Fruit fly (Drosophila melanogaster) whole organism, wandering third instar larva: ENCODE results near the gene Eip78C.
A peak's percentile ranks its signal among the peaks of the same experiment; 100 is the strongest.

Experiments used
- Abd-B ChIP-seq: fragments of >200 bp; optimal IDR thresholded peaks from 2 replicates; lab custom pipeline; 2017; ENCODE audit warnings: missing biosample characterization, missing genetic modification characterization
- CG32264 ChIP-seq: fragments of 200-800 bp; sonication (Bioruptor generic); optimal IDR thresholded peaks from 2 replicates; lab custom pipeline; 2016; ENCODE audit warnings: missing biosample characterization, missing genetic modification characterization
- CG9705 ChIP-seq: fragments of 200-800 bp; sonication (Bioruptor generic); optimal IDR thresholded peaks from 2 replicates; lab custom pipeline; 2018; ENCODE audit warnings: missing biosample characterization, mild to moderate bottlenecking, missing genetic modification characterization
- Dfd ChIP-seq: fragments of >200 bp; optimal IDR thresholded peaks from 2 replicates; lab custom pipeline; 2017; ENCODE audit warnings: missing biosample characterization, missing genetic modification characterization
- Dif ChIP-seq: fragments of 200-275, 200-300 bp; sonication (Bioruptor generic); optimal IDR thresholded peaks from 2 replicates; lab custom pipeline; 2018; ENCODE audit warnings: missing biosample characterization, missing genetic modification characterization; ENCODE audit not compliant: partially characterized antibody
- HLH106 ChIP-seq: fragments of 200-800 bp; optimal IDR thresholded peaks from 3 replicates; lab custom pipeline; 2019; ENCODE audit warnings: missing biosample characterization, mild to moderate bottlenecking, missing genetic modification characterization, moderate library complexity
- Hnf4 ChIP-seq: fragments of 200-800 bp; sonication (Bioruptor generic); optimal IDR thresholded peaks from 2 replicates; lab custom pipeline; 2016; ENCODE audit warnings: missing biosample characterization, mild to moderate bottlenecking, missing genetic modification characterization
- Hr78 ChIP-seq: fragments of >200 bp; optimal IDR thresholded peaks from 2 replicates; lab custom pipeline; 2017; ENCODE audit warnings: missing biosample characterization, missing genetic modification characterization
- Hr83 ChIP-seq: fragments of 200-300 bp; sonication (Bioruptor generic); optimal IDR thresholded peaks from 2 replicates; lab custom pipeline; 2016; ENCODE audit warnings: missing biosample characterization, mild to moderate bottlenecking, missing genetic modification characterization, moderate library complexity; ENCODE audit not compliant: poor library complexity, severe bottlenecking
- Jra ChIP-seq: sonication (Bioruptor generic); optimal IDR thresholded peaks from 2 replicates; lab custom pipeline; 2016; ENCODE audit warnings: missing biosample characterization, missing genetic modification characterization
- Mio ChIP-seq: sonication (Bioruptor generic); optimal IDR thresholded peaks from 2 replicates; lab custom pipeline; 2016; ENCODE audit warnings: missing biosample characterization, missing genetic modification characterization
- N ChIP-seq: fragments of >200 bp; optimal IDR thresholded peaks from 2 replicates; lab custom pipeline; 2018; ENCODE audit warnings: missing biosample characterization, missing external identifiers, missing genetic modification characterization
- OdsH ChIP-seq: fragments of 200-800 bp; sonication (Bioruptor generic); optimal IDR thresholded peaks from 2 replicates; lab custom pipeline; 2016; ENCODE audit warnings: missing biosample characterization, mild to moderate bottlenecking, missing genetic modification characterization
- Rel ChIP-seq, 2 experiments: fragments of 200-800 bp; sonication (Bioruptor generic) in 1 of 2; optimal IDR thresholded peaks; 2 replicates in 1 of 2; 3 replicates in 1 of 2; lab custom pipeline; 2016 to 2019; ENCODE audit warnings: mild to moderate bottlenecking in 2 of 2, missing biosample characterization in 2 of 2, missing genetic modification characterization in 2 of 2, moderate library complexity in 1 of 2
- br ChIP-seq: fragments of 200-800 bp; sonication (Bioruptor generic); optimal IDR thresholded peaks from 2 replicates; lab custom pipeline; 2016; ENCODE audit warnings: missing biosample characterization, missing genetic modification characterization
- dl ChIP-seq, 2 experiments: fragments of 175-275, 200-275 bp in 1 of 2; fragments of 200-275 bp in 1 of 2; sonication (Bioruptor generic); optimal IDR thresholded peaks; lab custom pipeline; 2018; ENCODE audit warnings: mild to moderate bottlenecking in 2 of 2, missing biosample characterization in 2 of 2, missing genetic modification characterization in 2 of 2, moderate library complexity in 2 of 2; ENCODE audit not compliant: partially characterized antibody in 2 of 2, insufficient read depth in 1 of 2
- dmrt93B ChIP-seq: fragments of 200-800 bp; sonication (Bioruptor generic); optimal IDR thresholded peaks from 2 replicates; lab custom pipeline; 2018; ENCODE audit warnings: missing biosample characterization, mild to moderate bottlenecking, missing genetic modification characterization
- dsf ChIP-seq: sonication (Bioruptor generic); optimal IDR thresholded peaks from 2 replicates; lab custom pipeline; 2016; ENCODE audit warnings: missing biosample characterization, missing genetic modification characterization, borderline replicate concordance
- ey ChIP-seq: fragments of 200-800 bp; sonication (Bioruptor generic); optimal IDR thresholded peaks from 2 replicates; lab custom pipeline; 2016; ENCODE audit warnings: missing biosample characterization, missing genetic modification characterization
- foxo ChIP-seq, 2 experiments: fragments of 200-800 bp; sonication (Bioruptor generic); optimal IDR thresholded peaks; 2 replicates in 1 of 2; 3 replicates in 1 of 2; lab custom pipeline; 2016 to 2017; ENCODE audit warnings: missing biosample characterization in 2 of 2, missing genetic modification characterization in 2 of 2
- fru ChIP-seq: fragments of 200-800 bp; sonication (Bioruptor generic); optimal IDR thresholded peaks from 3 replicates; lab custom pipeline; 2016; ENCODE audit warnings: missing biosample characterization, mild to moderate bottlenecking, missing genetic modification characterization
- jim ChIP-seq: fragments of 175-275, 200-325 bp; sonication (Bioruptor generic); optimal IDR thresholded peaks from 2 replicates; lab custom pipeline; 2016; ENCODE audit warnings: missing biosample characterization, mild to moderate bottlenecking, missing genetic modification characterization
- pan ChIP-seq: fragments of >200 bp; optimal IDR thresholded peaks from 2 replicates; lab custom pipeline; 2017
- psq ChIP-seq: fragments of 200-800 bp; sonication (Bioruptor generic); optimal IDR thresholded peaks from 3 replicates; lab custom pipeline; 2017; ENCODE audit warnings: missing biosample characterization, mild to moderate bottlenecking, missing genetic modification characterization, moderate library complexity
- sage ChIP-seq: fragments of 200-800 bp; sonication (Bioruptor generic); optimal IDR thresholded peaks from 2 replicates; lab custom pipeline; 2016; ENCODE audit warnings: missing biosample characterization, mild to moderate bottlenecking, missing genetic modification characterization
- sv ChIP-seq: fragments of 200-800 bp; sonication (Bioruptor generic); optimal IDR thresholded peaks from 3 replicates; lab custom pipeline; 2016; ENCODE audit warnings: missing biosample characterization, missing genetic modification characterization
- tai ChIP-seq: sonication (Bioruptor generic); optimal IDR thresholded peaks from 2 replicates; lab custom pipeline; 2016; ENCODE audit warnings: missing biosample characterization, missing genetic modification characterization
- usp ChIP-seq: fragments of >200 bp; optimal IDR thresholded peaks from 2 replicates; lab custom pipeline; 2017; ENCODE audit warnings: missing biosample characterization, missing genetic modification characterization
- woc ChIP-seq: sonication (Bioruptor generic); optimal IDR thresholded peaks from 2 replicates; lab custom pipeline; 2016; ENCODE audit warnings: missing biosample characterization, mild to moderate bottlenecking, missing genetic modification characterization

The Eip78C gene

dm6 chr3L:21196563-21196962 is 29.8 kb upstream of the Eip78C start, which contains the start of the genes Targ3 and park (continued):
- TF ChIP-seq CG9705 (GFP tag; lab: Kevin White, UChicago), result no peak
- TF ChIP-seq dsf (GFP tag; lab: Kevin White, UChicago), result peak; percentile 62
- TF ChIP-seq woc (GFP tag; lab: Kevin White, UChicago), result no peak
- TF ChIP-seq Abd-B (GFP tag; lab: Kevin White, UChicago), result no peak
- TF ChIP-seq dmrt93B, result no peak
- no peak for TF ChIP-seq Rel (GFP tag; optimal IDR thresholded peaks at IDR 0.05; lab: Kevin White, UChicago)
- TF ChIP-seq Rel (tag; optimal IDR thresholded peaks at IDR 0.05; lab: Kevin White, UChicago), result peak; percentile 38
- TF ChIP-seq usp (GFP tag; lab: Kevin White, UChicago), result no peak
- peak; percentile 49 for TF ChIP-seq br (GFP tag; lab: Kevin White, UChicago)
- TF ChIP-seq Jra (GFP tag; lab: Kevin White, UChicago), result no peak
- TF ChIP-seq Dfd (GFP tag; lab: Kevin White, UChicago), result no peak

dm6 chr3L:21200587-21200986 is 25.8 kb upstream of the Eip78C start:
- peak; percentile 13 for TF ChIP-seq Dif (GFP tag; lab: Kevin White, UChicago)
- TF ChIP-seq pan (lab: Kevin White, UChicago), result no peak

dm6 chr3L:21201246-21201896 is 25.0 kb upstream of the Eip78C start:
- no peak for TF ChIP-seq psq (GFP tag; lab: Kevin White, UChicago)
- TF ChIP-seq Jra (GFP tag; lab: Kevin White, UChicago), result no peak
- TF ChIP-seq OdsH, result no peak
- TF ChIP-seq tai, result no peak
- TF ChIP-seq fru, result no peak
- no peak for TF ChIP-seq Hnf4 (GFP tag; lab: Kevin White, UChicago)
- TF ChIP-seq jim (GFP tag; lab: Kevin White, UChicago), result no peak
- TF ChIP-seq Hr83 (GFP tag; lab: Kevin White, UChicago), result no peak

- TF ChIP-seq usp (GFP tag; lab: Kevin White, UChicago) (no peak), dsf (GFP tag; lab: Kevin White, UChicago) (no peak), CG9705 (GFP tag; lab: Kevin White, UChicago) (no peak), Hnf4 (GFP tag; lab: Kevin White, UChicago) (no peak), sage (GFP tag; lab: Kevin White, UChicago) (no peak), Mio (GFP tag; lab: Kevin White, UChicago) (no peak), HLH106 (no peak), ey (GFP tag; lab: Kevin White, UChicago) (no peak), foxo (GFP tag; optimal IDR thresholded peaks at IDR 0.05; lab: Kevin White, UChicago) (no peak), Dif (GFP tag; lab: Kevin White, UChicago) (no peak), br (GFP tag; lab: Kevin White, UChicago) (no peak), CG32264 (no peak), fru (no peak), Hr78 (GFP tag; lab: Kevin White, UChicago) (no peak), Abd-B (GFP tag; lab: Kevin White, UChicago) (no peak), dl (GFP tag; optimal IDR thresholded peaks at IDR 0.05; lab: Kevin White, UChicago; ENCODE audit: insufficient read depth in 1 of 2, partially characterized antibody in 2 of 2) (no peak), N (no peak), psq (GFP tag; lab: Kevin White, UChicago) (no peak), dmrt93B (no peak), sv (GFP tag; lab: Kevin White, UChicago) (no peak)
Observed at dm6 chr3L:21202029-21202776, 24.2 kb upstream of the Eip78C start.

- TF ChIP-seq sage (GFP tag; lab: Kevin White, UChicago) (no peak), dl (GFP tag; optimal IDR thresholded peaks at IDR 0.05; lab: Kevin White, UChicago; ENCODE audit: insufficient read depth in 1 of 2, partially characterized antibody in 2 of 2) (peak in 1 of 2 experiments; percentile 30), psq (GFP tag; lab: Kevin White, UChicago) (peak; percentile 37), Dif (GFP tag; lab: Kevin White, UChicago) (peak; percentile 65)
Observed at dm6 chr3L:21202777-21203282, 23.6 kb upstream of the Eip78C start, which contains the start of the genes Targ1, CG10512 and Targ2. TSS of gene Targ1 (minus strand) at chr3L:21202882. TSS of gene CG10512 (plus strand) at chr3L:21202920. TSS of gene Targ2 (minus strand) at chr3L:21203232.
